Fruit fly (Drosophila melanogaster) whole organism, embryonic: ENCODE measurements around the gene CG6983.

Experiments used
- ATbp ChIP-seq: fragments of 200-800 bp; sonication (Bioruptor generic); optimal IDR thresholded peaks from 2 replicates; lab custom pipeline; 2017; ENCODE audit warnings: missing biosample characterization, mild to moderate bottlenecking, missing genetic modification characterization, missing genetic modification reagents
- Atf-2 ChIP-seq: fragments of 200-800 bp; sonication (Bioruptor generic); optimal IDR thresholded peaks from 2 replicates; lab custom pipeline; 2016; ENCODE audit warnings: missing biosample characterization, missing genetic modification characterization
- CG10565 ChIP-seq: fragments of 200-800 bp; sonication (Bioruptor generic); optimal IDR thresholded peaks from 3 replicates; lab custom pipeline; 2016; ENCODE audit warnings: missing biosample characterization, mild to moderate bottlenecking, missing genetic modification characterization
- CG11398 ChIP-seq: fragments of 200-800 bp; sonication (Bioruptor generic); optimal IDR thresholded peaks from 2 replicates; lab custom pipeline; 2016; ENCODE audit warnings: missing biosample characterization, missing genetic modification characterization
- CG11695 ChIP-seq: fragments of 200-800 bp; sonication (Bioruptor generic); IDR thresholded peaks from 3 replicates; pipeline ENCODE4 v1.3.6; 2022; ENCODE audit warnings: missing biosample characterization, missing genetic modification characterization
- CG13424 ChIP-seq: fragments of 200-800 bp; sonication (Bioruptor generic); optimal IDR thresholded peaks from 2 replicates; lab custom pipeline; 2019; ENCODE audit warnings: missing biosample characterization, mild to moderate bottlenecking, missing genetic modification characterization, moderate library complexity
- CG13775 ChIP-seq: fragments of 200-800 bp; sonication (Bioruptor generic); optimal IDR thresholded peaks from 3 replicates; lab custom pipeline; 2017; ENCODE audit warnings: missing biosample characterization, mild to moderate bottlenecking, missing genetic modification characterization
- CG14710 ChIP-seq: fragments of 200-800 bp; sonication (Bioruptor generic); optimal IDR thresholded peaks from 3 replicates; lab custom pipeline; 2019; ENCODE audit warnings: missing biosample characterization, mild to moderate bottlenecking, missing genetic modification characterization, moderate library complexity
- CG1603 ChIP-seq: fragments of 200-800 bp; sonication (Bioruptor generic); optimal IDR thresholded peaks from 2 replicates; lab custom pipeline; 2019; ENCODE audit warnings: missing biosample characterization, mild to moderate bottlenecking, missing genetic modification characterization, moderate library complexity
- CG16863 ChIP-seq: fragments of 200-800 bp; sonication (Bioruptor generic); optimal IDR thresholded peaks from 3 replicates; lab custom pipeline; 2016; ENCODE audit warnings: missing biosample characterization, missing genetic modification characterization
- CG17568 ChIP-seq: fragments of 200-800 bp; sonication (Bioruptor generic); optimal IDR thresholded peaks from 2 replicates; lab custom pipeline; 2018; ENCODE audit warnings: missing biosample characterization, mild to moderate bottlenecking, missing genetic modification characterization, moderate library complexity
- CG17802 ChIP-seq: fragments of 200-800 bp; sonication (Bioruptor generic); optimal IDR thresholded peaks from 2 replicates; lab custom pipeline; 2018; ENCODE audit warnings: missing biosample characterization, mild to moderate bottlenecking, missing genetic modification characterization, moderate library complexity
- CG31365 ChIP-seq: fragments of 200-800 bp; sonication (Bioruptor generic); optimal IDR thresholded peaks from 2 replicates; lab custom pipeline; 2018; ENCODE audit warnings: missing biosample characterization, mild to moderate bottlenecking, missing genetic modification characterization
- CG31441 ChIP-seq: fragments of 200-800 bp; sonication (Bioruptor generic); IDR thresholded peaks from 2 replicates; pipeline ENCODE4 v1.3.6; 2022; ENCODE audit warnings: missing biosample characterization, missing genetic modification characterization
- CG4404 ChIP-seq: fragments of 200-800 bp; sonication (Bioruptor generic); IDR thresholded peaks from 2 replicates; pipeline ENCODE4 v1.3.6; 2022; ENCODE audit warnings: missing biosample characterization, missing genetic modification characterization
- CG4854 ChIP-seq: fragments of 200-800 bp; sonication (Bioruptor generic); optimal IDR thresholded peaks from 2 replicates; lab custom pipeline; 2016; ENCODE audit warnings: missing biosample characterization, missing genetic modification characterization, inconsistent platforms
- CG6791 ChIP-seq: fragments of 200-800 bp; sonication (Bioruptor generic); IDR thresholded peaks from 3 replicates; pipeline ENCODE4 v1.3.6; 2022; ENCODE audit warnings: missing biosample characterization, missing genetic modification characterization; ENCODE audit not compliant: partially characterized antibody
- CG7357 ChIP-seq: fragments of 200-800 bp; sonication (Bioruptor generic); IDR thresholded peaks from 3 replicates; pipeline ENCODE4 v1.3.6; 2022; ENCODE audit warnings: missing biosample characterization, missing genetic modification characterization
- CG7963 ChIP-seq: fragments of 200-800 bp; sonication (Bioruptor generic); IDR thresholded peaks from 3 replicates; pipeline ENCODE4 v1.3.6; 2022; ENCODE audit warnings: missing biosample characterization, missing genetic modification characterization; ENCODE audit not compliant: partially characterized antibody
- CG8388 ChIP-seq: fragments of 200-800 bp; sonication (Bioruptor generic); optimal IDR thresholded peaks from 2 replicates; lab custom pipeline; 2019; ENCODE audit warnings: missing biosample characterization, mild to moderate bottlenecking, missing genetic modification characterization, moderate library complexity
- CG9817 ChIP-seq: fragments of 200-800 bp; sonication (Bioruptor generic); optimal IDR thresholded peaks from 2 replicates; lab custom pipeline; 2018; ENCODE audit warnings: missing biosample characterization, mild to moderate bottlenecking, missing genetic modification characterization, moderate library complexity
- D ChIP-seq, 2 experiments: fragments of 200-800 bp in 1 of 2; fragments of >200 bp in 1 of 2; sonication (Bioruptor generic) in 1 of 2; optimal IDR thresholded peaks; 2 replicates in 1 of 2; 3 replicates in 1 of 2; lab custom pipeline; 2017; ENCODE audit warnings: mild to moderate bottlenecking in 1 of 2, missing biosample characterization in 1 of 2, missing genetic modification characterization in 1 of 2, missing genetic modification reagents in 1 of 2
- Fer3 ChIP-seq: fragments of 200-800 bp; sonication (Bioruptor generic); optimal IDR thresholded peaks from 2 replicates; lab custom pipeline; 2018; ENCODE audit warnings: missing biosample characterization, mild to moderate bottlenecking, missing genetic modification characterization, moderate library complexity
- Meics ChIP-seq: fragments of 200-800 bp; sonication (Bioruptor generic); optimal IDR thresholded peaks from 2 replicates; lab custom pipeline; 2017; ENCODE audit warnings: missing biosample characterization, mild to moderate bottlenecking, missing genetic modification characterization
- NK7.1 ChIP-seq: fragments of 200-800 bp; sonication (Bioruptor generic); optimal IDR thresholded peaks from 3 replicates; lab custom pipeline; 2016; ENCODE audit warnings: missing biosample characterization, missing genetic modification characterization
- Ptx1 ChIP-seq: fragments of 200-800 bp; sonication (Bioruptor generic); IDR thresholded peaks from 2 replicates; pipeline ENCODE4 v1.3.6; 2022; ENCODE audit warnings: missing biosample characterization, missing genetic modification characterization
- Vsx1 ChIP-seq: fragments of 200-800 bp; sonication (Bioruptor generic); optimal IDR thresholded peaks from 2 replicates; lab custom pipeline; 2017; ENCODE audit warnings: missing biosample characterization, mild to moderate bottlenecking, missing genetic modification characterization, missing genetic modification reagents
- Xrp1 ChIP-seq: fragments of 200-800 bp; sonication (Bioruptor generic); IDR thresholded peaks from 2 replicates; pipeline ENCODE4 v1.3.6; 2022; ENCODE audit warnings: missing biosample characterization, missing genetic modification characterization
- bab2 ChIP-seq: fragments of 200-800 bp; sonication (Bioruptor generic); optimal IDR thresholded peaks from 2 replicates; lab custom pipeline; 2016; ENCODE audit warnings: missing biosample characterization, missing genetic modification characterization
- fd3F ChIP-seq: fragments of 200-800 bp; sonication (Bioruptor generic); optimal IDR thresholded peaks from 2 replicates; lab custom pipeline; 2018; ENCODE audit warnings: missing biosample characterization, mild to moderate bottlenecking, missing genetic modification characterization, moderate library complexity
- fu2 ChIP-seq: fragments of 200-800 bp; sonication (Bioruptor generic); optimal IDR thresholded peaks from 2 replicates; lab custom pipeline; 2016; ENCODE audit warnings: missing biosample characterization, missing genetic modification characterization
- gcm ChIP-seq: fragments of 200-800 bp; sonication (Bioruptor generic); optimal IDR thresholded peaks from 2 replicates; lab custom pipeline; 2019; ENCODE audit warnings: missing biosample characterization, mild to moderate bottlenecking, missing genetic modification characterization, moderate library complexity
- gsb-n ChIP-seq: fragments of 200-800 bp; sonication (Bioruptor generic); optimal IDR thresholded peaks from 3 replicates; lab custom pipeline; 2018; ENCODE audit warnings: missing biosample characterization, mild to moderate bottlenecking, missing genetic modification characterization
- gt ChIP-seq: fragments of 200-800 bp; sonication (Bioruptor generic); IDR thresholded peaks from 2 replicates; pipeline ENCODE4 v1.3.6; 2022; ENCODE audit warnings: missing biosample characterization, missing genetic modification characterization
- hkb ChIP-seq, 2 experiments: fragments of 200-800 bp in 1 of 2; fragments of >200 bp in 1 of 2; sonication (Bioruptor generic) in 1 of 2; IDR thresholded peaks in 1 of 2; optimal IDR thresholded peaks in 1 of 2; 2 replicates each; pipeline versions ENCODE4 v1.3.6 to Lab custom; 2017 to 2022; ENCODE audit warnings: missing biosample characterization in 1 of 2, missing genetic modification characterization in 1 of 2
- klu ChIP-seq: fragments of 200-800 bp; sonication (Bioruptor generic); IDR thresholded peaks from 2 replicates; pipeline ENCODE4 v1.3.6; 2022; ENCODE audit warnings: missing biosample characterization, missing genetic modification characterization
- org-1 ChIP-seq: fragments of 200-800 bp; sonication (Bioruptor generic); optimal IDR thresholded peaks from 2 replicates; lab custom pipeline; 2017; ENCODE audit warnings: missing biosample characterization, missing genetic modification characterization
- pho ChIP-seq: fragments of 200-800 bp; sonication (Bioruptor generic); optimal IDR thresholded peaks from 2 replicates; lab custom pipeline; 2016; ENCODE audit warnings: missing biosample characterization, missing genetic modification characterization
- pnt ChIP-seq: fragments of 200-800 bp; sonication (Bioruptor generic); optimal IDR thresholded peaks from 3 replicates; lab custom pipeline; 2016; ENCODE audit warnings: missing biosample characterization, missing genetic modification characterization
- pum ChIP-seq: fragments of 200-800 bp; sonication (Bioruptor generic); optimal IDR thresholded peaks from 2 replicates; lab custom pipeline; 2016; ENCODE audit warnings: missing biosample characterization, missing genetic modification characterization
- sens ChIP-seq: fragments of 200-800 bp; sonication (Bioruptor generic); peaks from one replicate; lab custom pipeline; 2016; ENCODE audit warnings: missing biosample characterization, missing genetic modification characterization
- trh ChIP-seq: fragments of 200-800 bp; sonication (Bioruptor generic); optimal IDR thresholded peaks from 2 replicates; lab custom pipeline; 2016; ENCODE audit warnings: missing biosample characterization, missing genetic modification characterization
- unpg ChIP-seq: fragments of 200-800 bp; sonication (Bioruptor generic); optimal IDR thresholded peaks from 3 replicates; lab custom pipeline; 2018; ENCODE audit warnings: missing biosample characterization, mild to moderate bottlenecking, missing genetic modification characterization, moderate library complexity
- usp ChIP-seq: fragments of >200 bp; optimal IDR thresholded peaks from 2 replicates; lab custom pipeline; 2017; ENCODE audit warnings: missing biosample characterization, missing genetic modification characterization
- zfh2 ChIP-seq: fragments of 200-800 bp; sonication (Bioruptor generic); optimal IDR thresholded peaks from 2 replicates; lab custom pipeline; 2016; ENCODE audit warnings: missing biosample characterization, missing genetic modification characterization

The CG6983 gene

dm6 chr3L:8441745-8442575 lies 7.2 kb downstream of the CG6983 start, which contains the start of gene Unr (continued):
- TF ChIP-seq D (optimal IDR thresholded peaks at IDR 0.05; lab: Kevin White, UChicago) (no peak), D (GFP tag; optimal IDR thresholded peaks at IDR 0.05; lab: Kevin White, UChicago) (peak; percentile 41), Ptx1 (GFP tag; lab: Robert Waterston, UW) (peak; percentile 76), gcm (GFP tag; lab: Kevin White, UChicago) (peak; percentile 70), fu2 (peak; percentile 76), gsb-n (tag; lab: Kevin White, UChicago) (peak; percentile 49), CG14710 (tag; lab: Kevin White, UChicago) (peak; percentile 53), NK7.1 (peak; percentile 78), CG11398 (GFP tag; lab: Kevin White, UChicago) (no peak), CG7963 (no peak), trh (GFP tag; lab: Kevin White, UChicago) (peak; percentile 63), sens (GFP tag; lab: Kevin White, UChicago) (peak; percentile 95), CG7357 (peak; percentile 45; the same call in 1 of the 3 replicates)

DNA sequence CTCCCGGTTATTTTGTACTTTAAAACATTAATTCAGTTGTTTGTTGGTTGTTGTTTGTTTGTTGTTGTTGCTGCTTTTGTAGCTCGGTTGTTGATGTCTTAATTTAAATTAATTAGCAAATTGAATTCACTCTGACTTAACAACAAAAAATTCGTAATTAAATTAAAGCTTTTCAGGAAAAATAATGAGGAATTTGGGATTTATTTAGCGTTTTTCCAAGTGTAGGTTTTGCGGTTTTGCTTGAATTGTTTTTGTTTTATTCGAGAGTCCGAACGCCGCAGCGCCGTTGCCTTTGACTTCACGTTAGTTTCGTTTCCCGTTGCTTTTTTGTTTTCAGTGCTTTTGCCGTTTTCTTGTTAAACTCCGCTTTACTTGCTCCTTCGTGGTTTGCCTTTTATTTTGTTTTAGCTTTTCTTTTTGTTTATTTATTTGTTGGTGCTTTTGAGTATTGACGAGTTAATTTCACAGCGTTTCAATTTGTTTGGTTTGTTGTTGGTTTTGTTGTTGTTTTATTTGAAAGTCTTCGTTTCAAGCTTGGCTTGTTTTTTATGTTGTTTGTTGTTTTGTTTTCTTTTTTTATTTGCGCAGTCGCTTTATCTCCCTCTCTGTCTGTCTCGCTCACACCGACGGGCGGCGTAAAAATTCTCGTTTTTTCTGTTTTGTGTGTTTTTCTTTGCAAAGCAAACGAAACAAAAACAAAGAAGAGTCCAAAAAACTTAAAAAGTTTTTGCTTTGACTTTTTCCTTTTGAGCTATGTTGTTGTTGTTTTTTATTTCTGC lies 8.2 kb downstream of the CG6983 start:
- TF ChIP-seq CG1603 (tag; lab: Kevin White, UChicago) (no peak), CG17568 (GFP tag; lab: Kevin White, UChicago) (peak; percentile 32), Xrp1 (GFP tag; lab: Robert Waterston, UW) (peak; percentile 52; the same call in 1 of the 2 replicates), CG31365 (no peak), zfh2 (GFP tag; lab: Kevin White, UChicago) (peak; percentile 21), CG16863 (peak; percentile 20), CG7963 (no peak), Atf-2 (GFP tag; lab: Kevin White, UChicago) (peak; percentile 28), CG9817 (tag; lab: Kevin White, UChicago) (no peak), bab2 (peak; percentile 10), usp (no peak), CG4854 (GFP tag; lab: Kevin White, UChicago) (no peak), CG6791 (GFP tag; lab: Robert Waterston, UW) (no peak), CG11695 (GFP tag; lab: Robert Waterston, UW) (peak; percentile 53; the same call in 2 of the 3 replicates), pnt (peak; percentile 24), org-1 (GFP tag; lab: Kevin White, UChicago) (no peak), gt (no peak), klu (no peak), CG10565 (no peak), CG13775 (GFP tag; lab: Kevin White, UChicago) (peak; percentile 46), Meics (peak; percentile 63), Fer3 (peak; percentile 33), pho (peak; percentile 16), CG31441 (GFP tag; lab: Robert Waterston, UW) (no peak), CG17802 (tag; lab: Kevin White, UChicago) (no peak), pum (peak; percentile 33), ATbp (GFP tag; lab: Kevin White, UChicago) (peak; percentile 75), CG4404 (no peak), CG13424 (peak; percentile 25), fd3F (GFP tag; lab: Kevin White, UChicago) (peak; percentile 50), Vsx1 (GFP tag; lab: Kevin White, UChicago) (peak; percentile 4), hkb (optimal IDR thresholded peaks at IDR 0.05; lab: Kevin White, UChicago) (no peak), hkb (GFP tag; IDR thresholded peaks at IDR 0.05; lab: Robert Waterston, UW) (peak; percentile 46), unpg (GFP tag; lab: Kevin White, UChicago) (peak; percentile 42), CG8388 (GFP tag; lab: Kevin White, UChicago) (peak; percentile 28)
